Fruit fly (Drosophila melanogaster) whole organism, embryonic: ENCODE measurements around the gene Ac76E.

Source experiments
- Aef1 ChIP-seq: fragments of 200-800 bp; sonication (Bioruptor generic); IDR thresholded peaks from 3 replicates; pipeline ENCODE4 v1.3.6; 2022; ENCODE audit warnings: missing biosample characterization, missing genetic modification characterization
- Bgb ChIP-seq: fragments of 200-800 bp; sonication (Bioruptor generic); IDR thresholded peaks from 2 replicates; pipeline ENCODE4 v1.3.6; 2022; ENCODE audit warnings: missing biosample characterization, missing genetic modification characterization; ENCODE audit not compliant: partially characterized antibody
- CG10267 ChIP-seq: fragments of 200-800 bp; sonication (Bioruptor generic); optimal IDR thresholded peaks from 2 replicates; lab custom pipeline; 2018; ENCODE audit warnings: missing biosample characterization, mild to moderate bottlenecking, missing genetic modification characterization, moderate library complexity
- CG11085 ChIP-seq: fragments of 200-800 bp; sonication (Bioruptor generic); IDR thresholded peaks from 2 replicates; pipeline ENCODE4 v1.3.6; 2022; ENCODE audit warnings: missing biosample characterization, missing genetic modification characterization
- CG11560 ChIP-seq: fragments of 200-800 bp; sonication (Bioruptor generic); IDR thresholded peaks from 3 replicates; pipeline ENCODE4 v1.3.6; 2022; ENCODE audit warnings: missing biosample characterization, missing genetic modification characterization
- CG12071 ChIP-seq: fragments of 200-800 bp; sonication (Bioruptor generic); optimal IDR thresholded peaks from 3 replicates; lab custom pipeline; 2018; ENCODE audit warnings: missing biosample characterization, mild to moderate bottlenecking, missing genetic modification characterization
- CG12659 ChIP-seq: fragments of 200-800 bp; sonication (Bioruptor generic); optimal IDR thresholded peaks from 3 replicates; lab custom pipeline; 2017; ENCODE audit warnings: mild to moderate bottlenecking, missing biosample characterization, missing genetic modification reagents, missing genetic modification characterization
- CG13287 ChIP-seq: fragments of 200-800 bp; sonication (Bioruptor generic); IDR thresholded peaks from 2 replicates; pipeline ENCODE4 v1.3.6; 2022; ENCODE audit warnings: missing biosample characterization, missing genetic modification characterization; ENCODE audit not compliant: partially characterized antibody
- CG13424 ChIP-seq: fragments of 200-800 bp; sonication (Bioruptor generic); optimal IDR thresholded peaks from 2 replicates; lab custom pipeline; 2019; ENCODE audit warnings: missing biosample characterization, mild to moderate bottlenecking, missing genetic modification characterization, moderate library complexity
- CG15479 ChIP-seq: fragments of 200-800 bp; sonication (Bioruptor generic); optimal IDR thresholded peaks from 3 replicates; lab custom pipeline; 2019; ENCODE audit warnings: missing biosample characterization, mild to moderate bottlenecking, missing genetic modification characterization, moderate library complexity
- CG17328 ChIP-seq: fragments of 200-800 bp; sonication (Bioruptor generic); IDR thresholded peaks from 2 replicates; pipeline ENCODE4 v1.3.6; 2022; ENCODE audit warnings: missing biosample characterization, missing genetic modification characterization
- CG17802 ChIP-seq: fragments of 200-800 bp; sonication (Bioruptor generic); optimal IDR thresholded peaks from 2 replicates; lab custom pipeline; 2018; ENCODE audit warnings: missing biosample characterization, mild to moderate bottlenecking, missing genetic modification characterization, moderate library complexity
- CG17829 ChIP-seq: fragments of 200-800 bp; optimal IDR thresholded peaks from 2 replicates; lab custom pipeline; 2019; ENCODE audit warnings: missing biosample characterization, mild to moderate bottlenecking, missing genetic modification characterization, moderate library complexity
- CG18011 ChIP-seq: fragments of 200-800 bp; sonication (Bioruptor generic); optimal IDR thresholded peaks from 2 replicates; lab custom pipeline; 2017; ENCODE audit warnings: missing biosample characterization, missing genetic modification characterization, mild to moderate bottlenecking, moderate library complexity, missing genotype
- CG18262 ChIP-seq: fragments of 200-800 bp; optimal IDR thresholded peaks from 3 replicates; lab custom pipeline; 2019; ENCODE audit warnings: missing biosample characterization, mild to moderate bottlenecking, missing genetic modification characterization, moderate library complexity
- CG18599 ChIP-seq: fragments of 200-800 bp; sonication (Bioruptor generic); optimal IDR thresholded peaks from 3 replicates; lab custom pipeline; 2017; ENCODE audit warnings: missing biosample characterization, missing genetic modification characterization, mild to moderate bottlenecking, moderate library complexity, missing genetic modification reagents
- CG2116 ChIP-seq: fragments of 200-800 bp; sonication (Bioruptor generic); optimal IDR thresholded peaks from 3 replicates; lab custom pipeline; 2018; ENCODE audit warnings: missing biosample characterization, mild to moderate bottlenecking, missing genetic modification characterization
- CG3163 ChIP-seq: fragments of 200-800 bp; sonication (Bioruptor generic); optimal IDR thresholded peaks from 3 replicates; lab custom pipeline; 2016; ENCODE audit warnings: missing biosample characterization, missing genetic modification characterization
- CG32532 ChIP-seq: fragments of 200-800 bp; sonication (Bioruptor generic); IDR thresholded peaks from 2 replicates; pipeline ENCODE4 v1.3.6; 2022; ENCODE audit warnings: missing biosample characterization, missing genetic modification characterization
- CG42726 ChIP-seq: fragments of 200-800 bp; sonication (Bioruptor generic); IDR thresholded peaks from 2 replicates; pipeline ENCODE4 v1.3.6; 2022; ENCODE audit warnings: missing biosample characterization, missing genetic modification characterization; ENCODE audit not compliant: partially characterized antibody
- CG4328 ChIP-seq: fragments of 200-800 bp; sonication (Bioruptor generic); optimal IDR thresholded peaks from 3 replicates; lab custom pipeline; 2017; ENCODE audit warnings: missing biosample characterization, missing genetic modification reagents, missing genetic modification characterization
- CG5180 ChIP-seq: fragments of 200-800 bp; sonication (Bioruptor generic); optimal IDR thresholded peaks from 3 replicates; lab custom pipeline; 2017; ENCODE audit warnings: missing biosample characterization, missing genetic modification characterization, mild to moderate bottlenecking, moderate library complexity, missing genetic modification reagents
- CG6683 ChIP-seq: fragments of 200-800 bp; sonication (Bioruptor generic); optimal IDR thresholded peaks from 2 replicates; lab custom pipeline; 2017; ENCODE audit warnings: missing biosample characterization, mild to moderate bottlenecking, missing genetic modification characterization, missing genetic modification reagents
- CG6791 ChIP-seq: fragments of 200-800 bp; sonication (Bioruptor generic); IDR thresholded peaks from 3 replicates; pipeline ENCODE4 v1.3.6; 2022; ENCODE audit warnings: missing biosample characterization, missing genetic modification characterization; ENCODE audit not compliant: partially characterized antibody
- Chrac-16 ChIP-seq: fragments of 200-800 bp; sonication (Bioruptor generic); optimal IDR thresholded peaks from 3 replicates; lab custom pipeline; 2016; ENCODE audit warnings: missing biosample characterization, missing genetic modification characterization
- Dref ChIP-seq: fragments of 200-800 bp; sonication (Bioruptor generic); IDR thresholded peaks from 2 replicates; pipeline ENCODE4 v1.3.6; 2022; ENCODE audit warnings: missing biosample characterization, missing genetic modification characterization
- H15 ChIP-seq: fragments of 200-800 bp; sonication (Bioruptor generic); IDR thresholded peaks from 3 replicates; pipeline ENCODE4 v1.3.6; 2022; ENCODE audit warnings: missing biosample characterization, missing genetic modification characterization
- HLH3B ChIP-seq: fragments of 200-800 bp; sonication (Bioruptor generic); IDR thresholded peaks from 2 replicates; pipeline ENCODE4 v1.3.6; 2022; ENCODE audit warnings: missing biosample characterization, missing genetic modification characterization
- Hmr ChIP-seq: fragments of 200-800 bp; sonication (Bioruptor generic); optimal IDR thresholded peaks from 3 replicates; lab custom pipeline; 2017; ENCODE audit warnings: mild to moderate bottlenecking, missing biosample characterization, missing genetic modification reagents, missing genetic modification characterization
- Hmx ChIP-seq: fragments of 200-800 bp; sonication (Bioruptor generic); optimal IDR thresholded peaks from 2 replicates; lab custom pipeline; 2016; ENCODE audit warnings: missing biosample characterization, missing genetic modification characterization
- Hsf ChIP-seq: fragments of 200-800 bp; sonication (Bioruptor generic); optimal IDR thresholded peaks from 3 replicates; lab custom pipeline; 2016; ENCODE audit warnings: missing biosample characterization, missing genetic modification characterization
- PHDP ChIP-seq: fragments of 200-800 bp; sonication (Bioruptor generic); optimal IDR thresholded peaks from 3 replicates; lab custom pipeline; 2018; ENCODE audit warnings: missing biosample characterization, mild to moderate bottlenecking, missing genetic modification characterization, moderate library complexity
- Scr ChIP-seq: fragments of 200-800 bp; sonication (Bioruptor generic); IDR thresholded peaks from 2 replicates; pipeline ENCODE4 v1.3.6; 2022; ENCODE audit warnings: missing biosample characterization, missing genetic modification characterization; ENCODE audit not compliant: partially characterized antibody
- Ssrp ChIP-seq: fragments of 200-800 bp; sonication (Bioruptor generic); optimal IDR thresholded peaks from 2 replicates; lab custom pipeline; 2018; ENCODE audit warnings: missing biosample characterization, mild to moderate bottlenecking, missing genetic modification characterization, moderate library complexity
- ash1 ChIP-seq: fragments of 200-800 bp; sonication (Bioruptor generic); optimal IDR thresholded peaks from 2 replicates; lab custom pipeline; 2018; ENCODE audit warnings: missing biosample characterization, mild to moderate bottlenecking, missing genetic modification characterization
- az2 ChIP-seq: fragments of 200-800 bp; sonication (Bioruptor generic); optimal IDR thresholded peaks from 3 replicates; lab custom pipeline; 2016; ENCODE audit warnings: missing biosample characterization, missing genetic modification characterization
- bigmax ChIP-seq: fragments of 200-800 bp; sonication (Bioruptor generic); optimal IDR thresholded peaks from 2 replicates; lab custom pipeline; 2018; ENCODE audit warnings: missing biosample characterization, mild to moderate bottlenecking, missing genetic modification characterization
- chinmo ChIP-seq: fragments of 200-800 bp; sonication (Bioruptor generic); IDR thresholded peaks from 4 replicates; pipeline ENCODE4 v1.3.6; 2022; ENCODE audit warnings: missing biosample characterization, missing genetic modification characterization; ENCODE audit not compliant: partially characterized antibody
- cwo ChIP-seq: fragments of 200-800 bp; sonication (Bioruptor generic); optimal IDR thresholded peaks from 3 replicates; lab custom pipeline; 2017; ENCODE audit warnings: missing biosample characterization, missing genetic modification characterization, mild to moderate bottlenecking, moderate library complexity, missing genetic modification reagents
- exex ChIP-seq: fragments of 200-800 bp; sonication (Bioruptor generic); optimal IDR thresholded peaks from 4 replicates; lab custom pipeline; 2018; ENCODE audit warnings: missing biosample characterization, mild to moderate bottlenecking, missing genetic modification characterization, moderate library complexity
- ken ChIP-seq: fragments of 200-800 bp; sonication (Bioruptor generic); IDR thresholded peaks from 3 replicates; pipeline ENCODE4 v1.3.6; 2022; ENCODE audit warnings: missing biosample characterization, missing genetic modification characterization
- nmo ChIP-seq: fragments of 200-800 bp; sonication (Bioruptor generic); optimal IDR thresholded peaks from 2 replicates; lab custom pipeline; 2018; ENCODE audit warnings: missing biosample characterization, mild to moderate bottlenecking, missing genetic modification characterization, moderate library complexity
- peb ChIP-seq: fragments of 200-800 bp; sonication (Bioruptor generic); IDR thresholded peaks from 2 replicates; pipeline ENCODE4 v1.3.6; 2022; ENCODE audit warnings: missing biosample characterization, missing genetic modification characterization
- pho ChIP-seq: fragments of 200-800 bp; sonication (Bioruptor generic); optimal IDR thresholded peaks from 2 replicates; lab custom pipeline; 2016; ENCODE audit warnings: missing biosample characterization, missing genetic modification characterization
- run ChIP-seq: fragments of 200-800 bp; sonication (Bioruptor generic); optimal IDR thresholded peaks from 3 replicates; lab custom pipeline; 2018; ENCODE audit warnings: missing biosample characterization, mild to moderate bottlenecking, missing genetic modification characterization
- shn ChIP-seq: fragments of 200-800 bp; sonication (Bioruptor generic); optimal IDR thresholded peaks from 3 replicates; lab custom pipeline; 2016; ENCODE audit warnings: missing biosample characterization, missing genetic modification characterization
- so ChIP-seq: fragments of 200-800 bp; sonication (Bioruptor generic); IDR thresholded peaks from 3 replicates; pipeline ENCODE4 v1.3.6; 2022; ENCODE audit warnings: missing biosample characterization, missing genetic modification characterization

The Ac76E gene

DNA sequence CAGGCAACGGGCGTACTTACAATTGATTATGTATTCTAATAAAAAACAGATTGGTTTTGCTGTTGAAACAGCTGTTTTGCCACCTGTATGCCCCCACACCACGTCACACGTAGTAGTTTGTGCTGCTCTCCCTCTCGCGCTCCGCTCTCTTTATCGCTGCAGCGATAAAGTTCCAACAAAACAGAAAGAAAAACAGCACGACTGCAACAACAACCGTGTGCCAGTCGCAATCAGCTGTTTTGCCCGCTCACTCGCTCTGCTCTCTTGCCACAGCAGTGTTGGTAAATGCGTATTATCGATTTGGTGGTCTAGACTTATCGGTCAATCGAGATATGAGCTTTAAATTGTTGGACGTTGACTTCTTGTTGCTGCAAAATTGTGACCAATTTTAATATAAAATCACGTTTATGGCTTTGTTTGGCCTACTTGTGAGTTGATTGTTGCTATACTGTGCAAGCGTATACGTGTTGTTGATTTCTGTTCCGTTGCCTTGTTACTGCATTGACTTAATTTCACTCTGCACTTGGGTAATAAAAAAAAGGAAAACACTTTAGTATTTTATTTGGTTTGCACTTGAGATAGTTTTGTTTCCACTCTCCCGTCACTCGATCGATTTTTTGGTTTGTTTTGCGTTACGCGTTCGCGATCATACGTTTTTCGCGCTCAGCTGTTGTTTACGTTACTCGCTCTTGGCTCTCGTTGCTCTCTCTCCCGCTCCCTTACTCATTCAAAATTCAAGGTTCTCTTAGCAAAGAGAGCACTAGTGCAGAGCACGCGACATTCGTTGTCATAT lies 42.0 kb upstream of the Ac76E start (continued):
- TF ChIP-seq Hmr (peak; percentile 55), Chrac-16 (GFP tag; lab: Kevin White, UChicago) (no peak), Scr (0 out of 2 replicates have a peak, but pooled peaks have one; percentile 15), CG3163 (GFP tag; lab: Kevin White, UChicago) (peak; percentile 98), run (tag; lab: Kevin White, UChicago) (no peak), Aef1 (GFP tag; lab: Robert Waterston, UW) (no peak), Dref (GFP tag; lab: Robert Waterston, UW) (peak; percentile 59), CG17802 (tag; lab: Kevin White, UChicago) (no peak), CG13287 (peak; percentile 33; the same call in 1 of the 2 replicates), CG11085 (GFP tag; lab: Robert Waterston, UW) (no peak), CG4328 (GFP tag; lab: Kevin White, UChicago) (peak; percentile 11), so (GFP tag; lab: Robert Waterston, UW) (0 out of 3 replicates have a peak, but pooled peaks have one; percentile 9), bigmax (GFP tag; lab: Kevin White, UChicago) (no peak), CG17328 (no peak), ken (no peak), CG13424 (tag; lab: Kevin White, UChicago) (peak; percentile 7), CG17829 (tag; lab: Kevin White, UChicago) (peak; percentile 23), CG2116 (peak; percentile 61), CG5180 (GFP tag; lab: Kevin White, UChicago) (peak; percentile 21), CG18262 (tag; lab: Kevin White, UChicago) (peak; percentile 12), CG18011 (GFP tag; lab: Kevin White, UChicago) (peak; percentile 94), CG11560 (tag; lab: Robert Waterston, UW) (no peak), CG6791 (GFP tag; lab: Robert Waterston, UW) (peak; percentile 56; the same call in 1 of the 3 replicates), exex (tag; lab: Kevin White, UChicago) (peak; percentile 12), az2 (peak; percentile 10), peb (GFP tag; lab: Robert Waterston, UW) (no peak), Bgb (GFP tag; lab: Robert Waterston, UW) (peak; percentile 44; the same call in 1 of the 2 replicates), CG12071 (GFP tag; lab: Kevin White, UChicago) (peak; percentile 39), CG12659 (GFP tag; lab: Kevin White, UChicago) (peak; percentile 70), H15 (GFP tag; lab: Robert Waterston, UW) (no peak), CG15479 (no peak), CG42726 (GFP tag; lab: Robert Waterston, UW) (0 out of 2 replicates have a peak, but pooled peaks have one; percentile 6), CG32532 (GFP tag; lab: Robert Waterston, UW) (peak; percentile 45; the same call in 1 of the 2 replicates), Hmx (GFP tag; lab: Kevin White, UChicago) (no peak), chinmo (GFP tag; lab: Robert Waterston, UW) (peak; percentile 74; the same call in 2 of the 4 replicates), PHDP (tag; lab: Kevin White, UChicago) (no peak), CG6683 (no peak), ash1 (no peak), CG18599 (GFP tag; lab: Kevin White, UChicago) (peak; percentile 57), Ssrp (tag; lab: Kevin White, UChicago) (peak; percentile 27), pho (GFP tag; lab: Kevin White, UChicago) (peak; percentile 24), HLH3B (GFP tag; lab: Robert Waterston, UW) (no peak), CG10267 (tag; lab: Kevin White, UChicago) (peak; percentile 87), shn (GFP tag; lab: Kevin White, UChicago) (peak; percentile 41), nmo (GFP tag; lab: Kevin White, UChicago) (peak; percentile 28), Hsf (GFP tag; lab: Kevin White, UChicago) (peak; percentile 15), cwo (peak; percentile 22)
